Worm (Caenorhabditis elegans): ENCODE measurements around the gene K11D12.8.

DNA sequence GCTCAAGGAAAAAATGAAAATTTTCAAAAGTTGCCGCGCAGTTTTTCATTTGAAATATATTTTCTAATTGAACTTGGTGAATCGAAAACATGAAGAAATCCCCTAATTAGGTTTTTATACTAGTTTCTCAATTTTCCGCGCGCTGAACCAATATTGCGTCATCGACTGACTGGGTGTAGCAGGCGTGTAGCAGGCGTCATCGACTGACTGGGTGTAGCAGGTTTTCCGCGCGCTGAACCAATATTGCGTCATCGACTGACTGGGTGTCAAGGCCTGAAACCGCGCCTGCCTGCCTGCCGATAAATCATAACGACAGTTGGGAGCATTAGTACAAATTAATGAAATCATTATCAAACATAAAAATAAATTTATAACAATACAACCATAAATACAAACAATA is 17.4 kb downstream of the K11D12.8 start:
- TF ChIP-seq nhr-28 (tag; optimal IDR thresholded peaks at IDR 0.05) (no peak), ama-1 (optimal IDR thresholded peaks at IDR 0.05) (no peak), set-16 (GFP tag; IDR thresholded peaks at IDR 0.05) (no peak), snpc-4 (tag; optimal IDR thresholded peaks at IDR 0.05) (no peak), lin-39 (tag; optimal IDR thresholded peaks at IDR 0.05) (no peak), aly-2 (tag; optimal IDR thresholded peaks at IDR 0.05) (no peak), spr-1 (tag; optimal IDR thresholded peaks at IDR 0.05) (no peak), unc-130 (GFP tag; optimal IDR thresholded peaks at IDR 0.05) (no peak), egl-43 (GFP tag; IDR thresholded peaks at IDR 0.05) (no peak)
